Worm (Caenorhabditis elegans): ENCODE results near the gene nspg-6.

DNA sequence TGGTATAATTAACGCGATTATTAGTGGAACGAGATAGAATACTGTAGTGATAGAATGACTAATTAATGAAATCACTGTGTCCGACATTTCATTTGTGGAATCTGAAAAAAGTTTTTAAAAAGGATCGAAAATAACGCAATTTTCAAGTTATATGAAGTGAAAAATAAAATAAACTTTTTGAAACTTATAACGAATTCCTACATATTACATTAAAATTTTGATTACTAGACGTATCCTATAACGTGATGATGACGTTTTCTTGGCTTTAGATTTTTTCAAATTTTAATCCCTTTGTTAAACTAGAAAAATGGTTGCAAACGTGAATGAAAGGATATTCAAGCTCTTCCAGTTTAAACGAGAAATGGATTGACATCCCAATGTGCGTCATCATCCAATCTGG, 24.3 kb downstream of the nspg-6 start, which contains the start of gene algn-11:
- TF ChIP-seq pha-4 (tag; optimal IDR thresholded peaks at IDR 0.05) (no peak), ama-1 (optimal IDR thresholded peaks at IDR 0.05) (no peak), sdc-2 (tag; optimal IDR thresholded peaks at IDR 0.05) (no peak)
